Worm (Caenorhabditis elegans) whole organism, early embryonic: ENCODE data around the gene F54F7.6.

Experiments used
- ama-1 ChIP-seq: fragments of 150-350 bp; optimal IDR thresholded peaks from 2 replicates; lab custom pipeline; 2014
- ceh-13 ChIP-seq: fragments of 200-800 bp; sonication (Bioruptor generic); optimal IDR thresholded peaks from 2 replicates; lab custom pipeline; 2018; ENCODE audit warnings: mild to moderate bottlenecking, missing genetic modification characterization, missing compliant biosample characterization
- ets-7 ChIP-seq: sonication (generic microtip); optimal IDR thresholded peaks from 2 replicates; lab custom pipeline; 2016; ENCODE audit warnings: missing genotype, missing genetic modification characterization, missing compliant biosample characterization
- pes-1 ChIP-seq: fragments of 200-800 bp; sonication (Bioruptor generic); IDR thresholded peaks from 2 replicates; pipeline ENCODE4 v1.3.6; 2022; ENCODE audit warnings: missing genetic modification reagents, missing genetic modification characterization, missing compliant biosample characterization
- sea-1 ChIP-seq: fragments of 200-800 bp; sonication (Bioruptor generic); conservative IDR thresholded peaks from 2 replicates; pipeline ENCODE4 v1.3.6; 2022; ENCODE audit warnings: missing genetic modification characterization, missing compliant biosample characterization

ce11 chrX:11885577-11885976, 20.4 kb downstream of the F54F7.6 start, which contains the start of gene Y62H9A.7:
- no peak for TF ChIP-seq pes-1 (GFP tag; lab: Robert Waterston, UW)
- no peak for TF ChIP-seq ceh-13
- no peak for TF ChIP-seq ama-1 (lab: Kevin White, UChicago)
- no peak for TF ChIP-seq ets-7
- TF ChIP-seq sea-1 (GFP tag; lab: Robert Waterston, UW), result no peak
